Worm (Caenorhabditis elegans) whole organism, young adult: ENCODE measurements around the gene saeg-1.

Experiments
- B0019.2 ChIP-seq: fragments of 200-800 bp; sonication (Bioruptor generic); conservative IDR thresholded peaks from 2 replicates; pipeline ENCODE4 v1.3.6; 2022; ENCODE audit warnings: missing genetic modification reagents, missing genetic modification characterization, missing compliant biosample characterization
- B0035.1 ChIP-seq: sonication (generic microtip); optimal IDR thresholded peaks from 2 replicates; lab custom pipeline; 2016; ENCODE audit warnings: missing genetic modification characterization, mild to moderate bottlenecking, missing compliant biosample characterization, missing genotype, missing genetic modification reagents
- C06A6.2 ChIP-seq: fragments of 200-800 bp; sonication (Bioruptor generic); conservative IDR thresholded peaks from 2 replicates; pipeline ENCODE4 v1.3.6; 2022; ENCODE audit warnings: missing genetic modification characterization, missing compliant biosample characterization
- C17E4.6 ChIP-seq: fragments of 200-800 bp; sonication (Bioruptor generic); IDR thresholded peaks from 2 replicates; pipeline ENCODE4 v1.3.6; 2022; ENCODE audit warnings: missing genetic modification reagents, missing genetic modification characterization, missing compliant biosample characterization
- F10E7.11 ChIP-seq: sonication (generic microtip); optimal IDR thresholded peaks from 2 replicates; lab custom pipeline; 2017; ENCODE audit warnings: mild to moderate bottlenecking, missing genetic modification characterization, moderate library complexity, missing compliant biosample characterization
- F22D6.2 ChIP-seq: sonication (generic microtip); optimal IDR thresholded peaks from 2 replicates; lab custom pipeline; 2016; ENCODE audit warnings: mild to moderate bottlenecking, missing genetic modification characterization, missing compliant biosample characterization
- F23B12.7 ChIP-seq: sonication (generic microtip); optimal IDR thresholded peaks from 2 replicates; lab custom pipeline; 2017; ENCODE audit warnings: missing genetic modification characterization, mild to moderate bottlenecking, missing compliant biosample characterization, antibody characterized with exemption, moderate library complexity; ENCODE audit not compliant: insufficient read depth
- F37B4.10 ChIP-seq: fragments of 200-800 bp; sonication (Bioruptor generic); IDR thresholded peaks from 2 replicates; pipeline ENCODE4 v1.3.6; 2022; ENCODE audit warnings: missing genetic modification characterization, missing compliant biosample characterization
- F39B2.1 ChIP-seq: fragments of 200-800 bp; sonication (Bioruptor generic); IDR thresholded peaks from 2 replicates; pipeline ENCODE4 v1.3.6; 2022; ENCODE audit warnings: missing genetic modification reagents, missing genetic modification characterization, missing compliant biosample characterization
- F55B11.4 ChIP-seq: sonication (generic microtip); optimal IDR thresholded peaks from 2 replicates; lab custom pipeline; 2016; ENCODE audit warnings: missing compliant biosample characterization, missing genetic modification characterization, borderline replicate concordance; ENCODE audit not compliant: insufficient read depth
- ZK185.1 ChIP-seq: sonication (generic microtip); optimal IDR thresholded peaks from 2 replicates; lab custom pipeline; 2016; ENCODE audit warnings: mild to moderate bottlenecking, missing genetic modification characterization, missing compliant biosample characterization; ENCODE audit not compliant: poor library complexity, severe bottlenecking
- atf-7 ChIP-seq: sonication (generic microtip); optimal IDR thresholded peaks from 2 replicates; lab custom pipeline; 2017; ENCODE audit warnings: mild to moderate bottlenecking, missing genetic modification characterization, missing compliant biosample characterization
- attf-5 ChIP-seq: fragments of 200-800 bp; sonication (Bioruptor generic); optimal IDR thresholded peaks from 2 replicates; lab custom pipeline; 2018; ENCODE audit warnings: mild to moderate bottlenecking, missing genetic modification characterization, missing compliant biosample characterization
- ceh-40 ChIP-seq: fragments of 200-800 bp; sonication (Bioruptor generic); IDR thresholded peaks from 2 replicates; pipeline ENCODE4 v1.3.6; 2022; ENCODE audit warnings: missing genetic modification characterization, missing compliant biosample characterization
- chd-7 ChIP-seq: sonication (generic microtip); optimal IDR thresholded peaks from 2 replicates; lab custom pipeline; 2016; ENCODE audit warnings: mild to moderate bottlenecking, missing genetic modification characterization, moderate library complexity, missing compliant biosample characterization
- egrh-3 ChIP-seq: fragments of 200-800 bp; sonication (Bioruptor generic); IDR thresholded peaks from 2 replicates; pipeline ENCODE4 v1.3.6; 2022; ENCODE audit warnings: missing genetic modification reagents, missing genetic modification characterization, missing compliant biosample characterization
- gei-17 ChIP-seq: fragments of 200-800 bp; sonication (Bioruptor generic); optimal IDR thresholded peaks from 2 replicates; lab custom pipeline; 2018; ENCODE audit warnings: mild to moderate bottlenecking, missing genetic modification characterization, missing compliant biosample characterization
- him-1 ChIP-seq: sonication (generic microtip); optimal IDR thresholded peaks from 2 replicates; lab custom pipeline; 2016; ENCODE audit warnings: missing genotype, missing genetic modification reagents, missing genetic modification characterization, missing compliant biosample characterization
- hmg-1.2 ChIP-seq: fragments of 200-800 bp; sonication (Bioruptor generic); IDR thresholded peaks from 2 replicates; pipeline ENCODE4 v1.3.6; 2022; ENCODE audit warnings: missing genetic modification reagents, missing genetic modification characterization, missing compliant biosample characterization
- hmg-20 ChIP-seq: fragments of 200-800 bp; sonication (Bioruptor generic); IDR thresholded peaks from 2 replicates; pipeline ENCODE4 v1.3.6; 2022; ENCODE audit warnings: missing genetic modification reagents, missing genetic modification characterization, missing compliant biosample characterization
- lag-1 ChIP-seq: fragments of 200-800 bp; sonication (Bioruptor generic); IDR thresholded peaks from 2 replicates; pipeline ENCODE4 v1.3.6; 2022; ENCODE audit warnings: missing genetic modification reagents, missing genetic modification characterization, missing compliant biosample characterization
- let-526 ChIP-seq: fragments of 200-800 bp; sonication (Bioruptor generic); IDR thresholded peaks from 2 replicates; pipeline ENCODE4 v1.3.6; 2022; ENCODE audit warnings: missing genetic modification reagents, missing genetic modification characterization, missing compliant biosample characterization
- lin-35 ChIP-seq, 3 experiments: fragments of 150-350 bp in 2 of 3; sonication (generic microtip) in 1 of 3; optimal IDR thresholded peaks; 2 replicates each; lab custom pipeline; 2014 to 2018; ENCODE audit warnings: missing biosample characterization in 3 of 3, missing genetic modification characterization in 3 of 3, missing genetic modification reagents in 3 of 3
- lin-40 ChIP-seq: sonication (generic microtip); optimal IDR thresholded peaks from 2 replicates; lab custom pipeline; 2016; ENCODE audit warnings: missing genetic modification characterization, mild to moderate bottlenecking, missing compliant biosample characterization, missing genotype, missing genetic modification reagents
- lir-1 ChIP-seq: fragments of 200-800 bp; sonication (Bioruptor generic); conservative IDR thresholded peaks from 2 replicates; pipeline ENCODE4 v1.3.6; 2022; ENCODE audit warnings: missing genetic modification reagents, missing genetic modification characterization, missing compliant biosample characterization
- madf-10 ChIP-seq: sonication (generic microtip); optimal IDR thresholded peaks from 2 replicates; lab custom pipeline; 2016; ENCODE audit warnings: mild to moderate bottlenecking, missing genetic modification characterization, missing compliant biosample characterization
- madf-6 ChIP-seq: fragments of 200-800 bp; sonication (Bioruptor generic); IDR thresholded peaks from 2 replicates; pipeline ENCODE4 v1.3.6; 2022; ENCODE audit warnings: missing genetic modification reagents, missing genetic modification characterization, missing compliant biosample characterization
- nfya-2 ChIP-seq: fragments of 200-800 bp; sonication (Bioruptor generic); IDR thresholded peaks from 2 replicates; pipeline ENCODE4 v1.3.6; 2022; ENCODE audit warnings: missing genetic modification reagents, missing genetic modification characterization, missing compliant biosample characterization
- nhr-179 ChIP-seq: sonication (generic microtip); optimal IDR thresholded peaks from 2 replicates; lab custom pipeline; 2016; ENCODE audit warnings: mild to moderate bottlenecking, missing genetic modification characterization, missing compliant biosample characterization
- nhr-80 ChIP-seq: sonication (generic microtip); optimal IDR thresholded peaks from 2 replicates; lab custom pipeline; 2016; ENCODE audit warnings: missing genetic modification characterization, missing compliant biosample characterization
- repo-1 ChIP-seq: sonication (generic microtip); optimal IDR thresholded peaks from 2 replicates; lab custom pipeline; 2017; ENCODE audit warnings: mild to moderate bottlenecking, missing genetic modification characterization, missing compliant biosample characterization
- tbx-9 ChIP-seq: sonication (generic microtip); optimal IDR thresholded peaks from 2 replicates; lab custom pipeline; 2016; ENCODE audit warnings: borderline replicate concordance, missing genetic modification characterization, inconsistent platforms, missing compliant biosample characterization
- zim-3 ChIP-seq: sonication (generic microtip); optimal IDR thresholded peaks from 2 replicates; lab custom pipeline; 2017; ENCODE audit warnings: mild to moderate bottlenecking, missing genetic modification characterization, moderate library complexity, missing compliant biosample characterization
- ztf-18 ChIP-seq: sonication (generic microtip); optimal IDR thresholded peaks from 2 replicates; lab custom pipeline; 2016; ENCODE audit warnings: missing genotype, mild to moderate bottlenecking, missing genetic modification characterization, missing compliant biosample characterization
- ztf-26 ChIP-seq: sonication (generic microtip); optimal IDR thresholded peaks from 2 replicates; lab custom pipeline; 2017; ENCODE audit warnings: missing genetic modification characterization, missing compliant biosample characterization
- ztf-28 ChIP-seq: fragments of 200-800 bp; sonication (Bioruptor generic); IDR thresholded peaks from 2 replicates; pipeline ENCODE4 v1.3.6; 2022; ENCODE audit warnings: missing genetic modification reagents, missing genetic modification characterization, missing compliant biosample characterization
- ztf-3 ChIP-seq: fragments of 200-800 bp; sonication (Bioruptor generic); optimal IDR thresholded peaks from 2 replicates; lab custom pipeline; 2018; ENCODE audit warnings: mild to moderate bottlenecking, missing genetic modification characterization, missing compliant biosample characterization

saeg-1 gene

DNA sequence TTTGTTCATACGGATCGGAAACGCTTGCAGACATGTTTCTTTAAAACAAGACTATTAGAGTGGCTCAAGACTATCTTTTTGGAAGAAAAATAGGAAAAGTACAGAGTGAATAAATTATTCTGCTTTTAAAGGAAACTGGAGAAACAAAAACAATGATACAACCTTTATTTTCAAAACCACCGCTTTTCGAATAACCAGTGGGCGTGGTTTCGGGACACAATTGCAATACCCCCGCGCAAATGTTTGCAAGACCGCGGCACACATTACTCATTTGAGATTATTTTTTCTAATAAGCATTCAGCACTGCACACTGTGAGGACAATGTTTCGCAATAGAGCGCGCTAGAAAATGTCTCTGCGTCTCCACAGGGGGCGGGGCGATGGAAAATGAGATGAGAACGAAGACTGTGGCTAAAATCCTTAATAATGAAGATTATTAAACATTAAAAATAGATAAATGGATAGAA lies 57.6 kb downstream of the saeg-1 start, which contains the start of gene plrg-1 (continued):
- TF ChIP-seq F55B11.4 (tag; lab: Kevin White, UChicago): no peak
- TF ChIP-seq ZK185.1 (tag; lab: Kevin White, UChicago): peak; percentile 91
- no peak for TF ChIP-seq nfya-2 (GFP tag; lab: Robert Waterston, UW)
- peak; percentile 52 for TF ChIP-seq madf-10
- peak; percentile 74 for TF ChIP-seq chd-7 (tag; lab: Kevin White, UChicago)
- peak; percentile 47 for TF ChIP-seq him-1 (tag; lab: Kevin White, UChicago)
- peak; percentile 86 for TF ChIP-seq madf-6
- TF ChIP-seq lag-1 (GFP tag; lab: Robert Waterston, UW): 0 out of 2 replicates have a peak, but pooled peaks have one; percentile 49
- 0 out of 2 replicates have a peak, but pooled peaks have one; percentile 34 for TF ChIP-seq ceh-40 (GFP tag; lab: Robert Waterston, UW)
- peak; percentile 32 for TF ChIP-seq ztf-26
- TF ChIP-seq ztf-3 (GFP tag; lab: Kevin White, UChicago): no peak
- no peak for TF ChIP-seq F10E7.11 (tag; lab: Kevin White, UChicago)
- TF ChIP-seq nhr-80: peak; percentile 91
- peak in 1 of 3 experiments; percentile 76 for TF ChIP-seq lin-35 (GFP tag; optimal IDR thresholded peaks at IDR 0.05; lab: Kevin White, UChicago)
- TF ChIP-seq C06A6.2 (GFP tag; lab: Robert Waterston, UW): peak; percentile 96
- TF ChIP-seq attf-5 (GFP tag; lab: Kevin White, UChicago): peak; percentile 97
- peak; percentile 39 for TF ChIP-seq F22D6.2 (tag; lab: Kevin White, UChicago)
- peak; percentile 19; the same call in 1 of the 2 replicates for TF ChIP-seq C17E4.6 (GFP tag; lab: Robert Waterston, UW)
- no peak for TF ChIP-seq B0035.1 (tag; lab: Kevin White, UChicago)
- no peak for TF ChIP-seq F39B2.1 (GFP tag; lab: Robert Waterston, UW)
- no peak for TF ChIP-seq tbx-9 (tag; lab: Kevin White, UChicago)
- no peak for TF ChIP-seq nhr-179 (tag; lab: Kevin White, UChicago)
- TF ChIP-seq lir-1 (GFP tag; lab: Robert Waterston, UW): peak; percentile 79
- peak; percentile 60; the same call in 1 of the 2 replicates for TF ChIP-seq egrh-3 (GFP tag; lab: Robert Waterston, UW)
- peak; percentile 79 for TF ChIP-seq hmg-20 (GFP tag; lab: Robert Waterston, UW)
- TF ChIP-seq repo-1 (tag; lab: Kevin White, UChicago): peak; percentile 38
- 0 out of 2 replicates have a peak, but pooled peaks have one; percentile 66 for TF ChIP-seq F37B4.10
- TF ChIP-seq F23B12.7 (tag; lab: Kevin White, UChicago): peak; percentile 84
- no peak for TF ChIP-seq let-526 (GFP tag; lab: Robert Waterston, UW)
- TF ChIP-seq zim-3 (tag; lab: Kevin White, UChicago): no peak
- TF ChIP-seq ztf-18 (tag; lab: Kevin White, UChicago): peak; percentile 73
- TF ChIP-seq ztf-28 (GFP tag; lab: Robert Waterston, UW): peak; percentile 82
- TF ChIP-seq hmg-1.2 (GFP tag; lab: Robert Waterston, UW): peak; percentile 86
- TF ChIP-seq lin-40: peak; percentile 84
- TF ChIP-seq atf-7 (tag; lab: Kevin White, UChicago): peak; percentile 58

DNA sequence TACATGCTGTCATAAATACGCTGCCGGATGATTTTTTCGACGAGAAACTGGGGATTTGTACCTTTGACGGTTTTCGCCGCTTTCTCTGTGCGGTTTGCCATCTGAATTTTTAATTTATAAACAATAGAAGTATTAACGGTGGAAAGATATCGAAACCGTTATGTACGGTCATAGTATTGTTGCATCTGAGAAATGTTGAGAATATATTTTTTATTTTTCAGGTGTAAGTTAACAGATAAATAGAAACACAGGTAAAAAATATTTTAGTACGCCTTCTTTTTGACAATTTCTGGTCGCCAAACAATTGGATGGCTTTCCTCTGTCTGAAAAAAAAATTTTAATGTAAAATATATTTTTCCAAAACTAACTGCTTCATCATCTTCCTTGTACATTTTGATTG lies 59.6 kb downstream of the saeg-1 start, which contains the start of gene prp-38:
Gene prp-38 (minus strand): TSS at position 101 of the 400 bp plus-strand sequence.
- no peak for TF ChIP-seq B0019.2 (GFP tag; lab: Robert Waterston, UW)
- no peak for TF ChIP-seq gei-17 (GFP tag; lab: Kevin White, UChicago)
- TF ChIP-seq madf-6: 0 out of 2 replicates have a peak, but pooled peaks have one; percentile 32
